Worm (Caenorhabditis elegans): ENCODE data around the gene soap-1.
A peak's percentile ranks its signal among the peaks of the same experiment; 100 is the strongest.

The soap-1 gene

DNA sequence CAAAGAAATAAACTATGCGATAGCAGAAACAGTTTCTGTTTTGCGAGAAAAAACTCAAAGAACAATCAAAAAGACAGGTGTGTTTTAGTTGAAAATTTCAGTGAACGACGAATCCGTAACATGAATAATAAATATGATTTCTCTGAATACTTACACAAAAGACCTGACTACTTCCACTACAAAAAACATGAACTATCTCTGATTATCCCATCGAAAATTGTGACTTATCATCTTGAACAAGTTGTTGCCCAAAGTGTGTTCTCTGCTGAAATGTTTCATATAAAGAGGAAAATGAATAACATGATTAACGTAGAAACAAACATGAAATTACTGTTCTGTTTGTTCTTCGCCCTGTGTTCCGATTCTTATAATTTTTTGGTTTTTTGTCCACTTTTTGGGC, 48.0 kb downstream of the soap-1 start, which contains the start of gene ugt-36:
ugt-36 (plus strand) TSS at position 301 of the 400 bp plus-strand sequence.
- no peak for TF ChIP-seq ceh-8 (GFP tag; optimal IDR thresholded peaks at IDR 0.05)
- no peak for TF ChIP-seq nhr-28 (tag; optimal IDR thresholded peaks at IDR 0.05)
- no peak for TF ChIP-seq rnt-1 (tag; optimal IDR thresholded peaks at IDR 0.05)
- no peak for TF ChIP-seq ztf-4 (tag; optimal IDR thresholded peaks at IDR 0.05)
- no peak for TF ChIP-seq nhr-11 (tag; optimal IDR thresholded peaks at IDR 0.05)
- TF ChIP-seq zag-1 (tag; optimal IDR thresholded peaks at IDR 0.05): no peak
- TF ChIP-seq C16A3.4 (tag; optimal IDR thresholded peaks at IDR 0.05): no peak
- no peak for TF ChIP-seq fkh-10 (GFP tag; optimal IDR thresholded peaks at IDR 0.05)
- TF ChIP-seq nhr-76 (tag; optimal IDR thresholded peaks at IDR 0.05): no peak

DNA sequence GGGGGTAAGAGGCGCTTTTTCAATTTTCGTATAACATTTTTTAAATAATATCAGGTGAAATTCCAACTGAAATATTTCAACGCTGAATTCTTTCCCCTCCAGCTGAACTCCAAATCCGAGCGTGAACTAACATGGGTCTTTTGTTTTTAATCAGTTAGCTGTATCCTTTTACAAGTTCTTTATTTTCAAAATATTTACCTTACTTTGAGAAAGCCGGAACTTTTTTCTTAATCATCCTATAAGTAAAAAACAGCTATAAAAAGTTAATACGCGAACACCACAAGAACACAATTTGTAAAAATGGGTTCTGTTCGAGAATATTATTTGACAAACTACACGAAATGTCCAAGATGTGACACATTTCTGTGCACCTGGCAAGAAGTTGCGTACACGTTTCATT, 50.5 kb downstream of the soap-1 start, which contains the start of gene srh-83:
srh-83 (plus strand) TSS at position 301 of the 400 bp plus-strand sequence.
- TF ChIP-seq nhr-20 (tag; optimal IDR thresholded peaks at IDR 0.05) (no peak), dsc-1 (tag; optimal IDR thresholded peaks at IDR 0.05) (no peak), mep-1 (tag; optimal IDR thresholded peaks at IDR 0.05) (no peak), nhr-12 (tag; optimal IDR thresholded peaks at IDR 0.05) (no peak), nhr-76 (tag; optimal IDR thresholded peaks at IDR 0.05) (no peak), ceh-8 (GFP tag; optimal IDR thresholded peaks at IDR 0.05) (no peak), efl-3 (GFP tag; optimal IDR thresholded peaks at IDR 0.05) (no peak), blmp-1 (tag; optimal IDR thresholded peaks at IDR 0.05) (no peak), ceh-88 (GFP tag; IDR thresholded peaks at IDR 0.05) (no peak), dpl-1 (GFP tag; optimal IDR thresholded peaks at IDR 0.05) (no peak), lin-39 (tag; optimal IDR thresholded peaks at IDR 0.05) (no peak), elt-2 (tag; optimal IDR thresholded peaks at IDR 0.05) (no peak), sup-37 (GFP tag; optimal IDR thresholded peaks at IDR 0.05) (no peak)

DNA sequence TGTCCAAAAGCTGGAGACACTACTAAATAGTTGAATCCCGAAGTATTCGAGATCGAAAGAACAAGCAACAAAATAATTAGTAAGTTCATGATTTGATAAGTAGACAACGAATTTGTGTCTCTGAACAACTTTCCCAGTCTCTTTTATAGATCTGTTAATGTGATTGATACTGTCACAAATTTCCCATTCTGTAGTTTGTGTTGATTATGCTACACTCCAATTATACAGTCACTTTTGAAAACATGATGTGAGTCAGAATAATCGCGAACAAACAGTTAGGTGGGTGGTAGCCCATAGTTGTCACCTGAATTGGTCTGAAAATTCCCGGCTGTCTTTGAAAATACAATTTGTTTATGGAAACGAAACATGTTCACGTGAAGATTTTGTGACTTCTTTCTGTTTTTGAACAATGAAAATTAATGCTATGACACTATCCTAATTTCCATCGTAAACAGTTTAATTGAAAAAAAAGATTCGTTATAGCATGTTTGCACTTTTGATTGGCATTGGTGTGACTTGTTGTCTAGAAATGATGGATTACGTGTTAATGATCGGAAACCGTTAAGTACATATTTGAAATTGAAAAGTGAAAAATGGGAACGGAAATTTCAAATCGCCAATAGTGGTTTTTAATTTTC, 51.1 kb downstream of the soap-1 start, which contains the start of gene ugt-41:
ugt-41 (minus strand) TSS at position 119 of the 638 bp plus-strand sequence.
- TF ChIP-seq nhr-84 (tag; optimal IDR thresholded peaks at IDR 0.05) (no peak), egl-13 (tag; optimal IDR thresholded peaks at IDR 0.05) (no peak), tlp-1 (tag; optimal IDR thresholded peaks at IDR 0.05) (no peak), fos-1 (tag; optimal IDR thresholded peaks at IDR 0.05) (no peak), nhr-76 (tag; optimal IDR thresholded peaks at IDR 0.05) (no peak), ceh-63 (GFP tag; optimal IDR thresholded peaks at IDR 0.05) (no peak), lin-39 (tag; optimal IDR thresholded peaks at IDR 0.05) (no peak), fkh-4 (tag; optimal IDR thresholded peaks at IDR 0.05; ENCODE audit: borderline replicate concordance) (no peak), blmp-1 (tag; optimal IDR thresholded peaks at IDR 0.05) (no peak), mef-2 (tag; optimal IDR thresholded peaks at IDR 0.05) (no peak), jun-1 (tag; optimal IDR thresholded peaks at IDR 0.05) (no peak), hlh-17 (GFP tag; optimal IDR thresholded peaks at IDR 0.05; ENCODE audit: borderline replicate concordance) (no peak), unc-30 (tag; optimal IDR thresholded peaks at IDR 0.05) (no peak), sptf-1 (tag; optimal IDR thresholded peaks at IDR 0.05) (no peak), lin-14 (GFP tag; optimal IDR thresholded peaks at IDR 0.05) (peak; percentile 22), ztf-4 (tag; optimal IDR thresholded peaks at IDR 0.05) (no peak), nhr-71 (tag; optimal IDR thresholded peaks at IDR 0.05) (peak; percentile 4), tbx-2 (tag; optimal IDR thresholded peaks at IDR 0.05) (no peak), egl-27 (tag; optimal IDR thresholded peaks at IDR 0.05) (no peak), mdl-1 (tag; optimal IDR thresholded peaks at IDR 0.05) (no peak), ztf-11 (tag; optimal IDR thresholded peaks at IDR 0.05) (no peak), lin-15B (tag; optimal IDR thresholded peaks at IDR 0.05) (no peak), ces-1 (GFP tag; optimal IDR thresholded peaks at IDR 0.05) (no peak), nhr-19 (GFP tag; conservative IDR thresholded peaks at IDR 0.05) (0 out of 2 replicates have a peak, but pooled peaks have one; percentile 4), lin-35 (GFP tag; optimal IDR thresholded peaks at IDR 0.05) (no peak), Y116A8C.19 (tag; optimal IDR thresholded peaks at IDR 0.05; ENCODE audit: borderline replicate concordance) (no peak), skn-1 (tag; optimal IDR thresholded peaks at IDR 0.05) (no peak), unc-86 (tag; optimal IDR thresholded peaks at IDR 0.05) (no peak), ceh-82 (tag; optimal IDR thresholded peaks at IDR 0.05) (no peak), swsn-7 (tag; optimal IDR thresholded peaks at IDR 0.05) (no peak), lin-13 (GFP tag; optimal IDR thresholded peaks at IDR 0.05) (no peak), hlh-4 (tag; optimal IDR thresholded peaks at IDR 0.05) (no peak), snpc-4 (tag; optimal IDR thresholded peaks at IDR 0.05) (no peak)
